Worm (Caenorhabditis elegans) whole organism, L1 larva: ENCODE data around the gene pcca-1.

Source experiments
- C04F5.9 ChIP-seq: sonication (generic microtip); optimal IDR thresholded peaks from 2 replicates; lab custom pipeline; 2016; ENCODE audit warnings: missing genetic modification characterization, missing compliant biosample characterization
- C16A3.4 ChIP-seq: fragments of 150-350 bp; optimal IDR thresholded peaks from 2 replicates; lab custom pipeline; 2014; ENCODE audit warnings: missing biosample characterization, missing genetic modification characterization
- C34B4.2 ChIP-seq: sonication (generic microtip); optimal IDR thresholded peaks from 2 replicates; lab custom pipeline; 2017; ENCODE audit warnings: mild to moderate bottlenecking, missing genetic modification characterization, missing compliant biosample characterization
- F16B12.6 ChIP-seq: fragments of 150-350 bp; optimal IDR thresholded peaks from 2 replicates; lab custom pipeline; 2014; ENCODE audit warnings: missing biosample characterization, missing genetic modification characterization
- aha-1 ChIP-seq: fragments of 150-350 bp; optimal IDR thresholded peaks from 2 replicates; lab custom pipeline; 2014; ENCODE audit warnings: missing biosample characterization, missing genetic modification characterization
- alr-1 ChIP-seq: fragments of 200-800 bp; sonication (Bioruptor generic); optimal IDR thresholded peaks from 2 replicates; lab custom pipeline; 2018; ENCODE audit warnings: borderline replicate concordance, mild to moderate bottlenecking, missing genetic modification characterization, missing compliant biosample characterization
- aly-2 ChIP-seq: fragments of 150-350 bp; optimal IDR thresholded peaks from 2 replicates; lab custom pipeline; 2014; ENCODE audit warnings: missing biosample characterization, missing genetic modification characterization
- ceh-63 ChIP-seq: fragments of 200-800 bp; sonication (Bioruptor generic); optimal IDR thresholded peaks from 2 replicates; lab custom pipeline; 2018; ENCODE audit warnings: mild to moderate bottlenecking, missing genetic modification characterization, missing compliant biosample characterization
- ceh-8 ChIP-seq: fragments of 200-800 bp; sonication (Bioruptor generic); optimal IDR thresholded peaks from 2 replicates; lab custom pipeline; 2018; ENCODE audit warnings: mild to moderate bottlenecking, missing genetic modification characterization, moderate library complexity, missing compliant biosample characterization
- ceh-82 ChIP-seq, 3 experiments: fragments of 150-350 bp in 1 of 3; sonication (generic microtip) in 2 of 3; optimal IDR thresholded peaks; 2 replicates each; lab custom pipeline; 2014 to 2017; ENCODE audit warnings: missing biosample characterization in 3 of 3, missing genetic modification characterization in 3 of 3
- ceh-88 ChIP-seq: fragments of 200-800 bp; sonication (Bioruptor generic); IDR thresholded peaks from 2 replicates; pipeline ENCODE4 v1.3.6; 2022; ENCODE audit warnings: missing genetic modification characterization, missing compliant biosample characterization
- ceh-90 ChIP-seq: sonication (generic microtip); optimal IDR thresholded peaks from 2 replicates; lab custom pipeline; 2016; ENCODE audit warnings: missing genetic modification characterization, missing compliant biosample characterization
- dpl-1 ChIP-seq, 3 experiments: fragments of 150-350 bp in 2 of 3; sonication (generic microtip) in 1 of 3; optimal IDR thresholded peaks; 2 replicates each; lab custom pipeline; 2014 to 2017; ENCODE audit warnings: missing biosample characterization in 3 of 3, missing genetic modification characterization in 3 of 3, missing genetic modification reagents in 3 of 3
- efl-1 ChIP-seq, 4 experiments: fragments of 150-350 bp; optimal IDR thresholded peaks in 3 of 4; peaks in 1 of 4; 1 replicate in 1 of 4; 2 replicates in 3 of 4; lab custom pipeline; 2014; ENCODE audit warnings: missing biosample characterization in 2 of 4, missing genetic modification characterization in 2 of 4, missing genetic modification reagents in 2 of 4
- efl-3 ChIP-seq: fragments of 200-800 bp; sonication (Bioruptor generic); optimal IDR thresholded peaks from 2 replicates; lab custom pipeline; 2018; ENCODE audit warnings: mild to moderate bottlenecking, missing genetic modification characterization, missing compliant biosample characterization
- elt-3 ChIP-seq, 6 experiments: fragments of 150-350 bp in 1 of 6; sonication (generic microtip); optimal IDR thresholded peaks; 2 replicates each; lab custom pipeline; 2017 to 2018; ENCODE audit warnings: missing biosample characterization in 6 of 6, missing genetic modification characterization in 6 of 6, inconsistent platforms in 1 of 6
- ets-5 ChIP-seq: fragments of 200-800 bp; sonication (Bioruptor generic); IDR thresholded peaks from 2 replicates; pipeline ENCODE4 v1.3.6; 2022; ENCODE audit warnings: missing genetic modification characterization, missing compliant biosample characterization
- fkh-10 ChIP-seq: sonication (generic microtip); optimal IDR thresholded peaks from 2 replicates; lab custom pipeline; 2017; ENCODE audit warnings: missing biosample characterization, missing genetic modification reagents, missing genetic modification characterization
- fkh-8 ChIP-seq: sonication (generic microtip); optimal IDR thresholded peaks from 2 replicates; lab custom pipeline; 2016; ENCODE audit warnings: mild to moderate bottlenecking, missing genetic modification characterization, missing compliant biosample characterization
- grh-1 ChIP-seq: fragments of 200-800 bp; sonication (Bioruptor generic); IDR thresholded peaks from 2 replicates; pipeline ENCODE4 v1.3.6; 2022; ENCODE audit warnings: missing genetic modification reagents, missing genetic modification characterization, missing compliant biosample characterization
- hlh-4 ChIP-seq: sonication (generic microtip); optimal IDR thresholded peaks from 2 replicates; lab custom pipeline; 2016; ENCODE audit warnings: mild to moderate bottlenecking, missing genetic modification characterization, missing compliant biosample characterization
- hpl-2 ChIP-seq: fragments of 150-350 bp; optimal IDR thresholded peaks from 2 replicates; lab custom pipeline; 2014; ENCODE audit warnings: missing biosample characterization, missing genetic modification reagents, missing genetic modification characterization
- irx-1 ChIP-seq: sonication (generic microtip); optimal IDR thresholded peaks from 2 replicates; lab custom pipeline; 2016; ENCODE audit warnings: missing genetic modification characterization, missing compliant biosample characterization
- isw-1 ChIP-seq: fragments of 200-800 bp; sonication (Bioruptor generic); IDR thresholded peaks from 2 replicates; pipeline ENCODE4 v1.3.6; 2022; ENCODE audit warnings: missing genetic modification characterization, missing compliant biosample characterization
- lin-15B ChIP-seq: fragments of 150-350 bp; sonication (generic microtip); optimal IDR thresholded peaks from 3 replicates; lab custom pipeline; 2014; ENCODE audit warnings: missing biosample characterization, missing genetic modification characterization
- lin-39 ChIP-seq: fragments of 150-350 bp; optimal IDR thresholded peaks from 2 replicates; lab custom pipeline; 2014; ENCODE audit warnings: missing biosample characterization, missing genetic modification reagents, missing genetic modification characterization
- lsy-2 ChIP-seq, 2 experiments: fragments of 150-350 bp; optimal IDR thresholded peaks; 2 replicates each; lab custom pipeline; 2014; ENCODE audit warnings: missing biosample characterization in 2 of 2, missing genetic modification characterization in 2 of 2
- mdl-1 ChIP-seq, 2 experiments: fragments of 150-350 bp; optimal IDR thresholded peaks; 2 replicates each; lab custom pipeline; 2014 to 2017; ENCODE audit warnings: missing biosample characterization in 2 of 2, missing genetic modification characterization in 2 of 2, inconsistent platforms in 1 of 2
- mep-1 ChIP-seq: fragments of 150-350 bp; optimal IDR thresholded peaks from 2 replicates; lab custom pipeline; 2014; ENCODE audit warnings: missing biosample characterization, missing genetic modification characterization
- nhr-12 ChIP-seq: sonication (generic microtip); optimal IDR thresholded peaks from 2 replicates; lab custom pipeline; 2017; ENCODE audit warnings: missing biosample characterization, missing genetic modification characterization
- nhr-19 ChIP-seq: fragments of 200-800 bp; sonication (Bioruptor generic); conservative IDR thresholded peaks from 2 replicates; pipeline ENCODE4 v1.3.6; 2022; ENCODE audit warnings: missing genetic modification characterization, missing compliant biosample characterization
- nhr-20 ChIP-seq: sonication (generic microtip); optimal IDR thresholded peaks from 2 replicates; lab custom pipeline; 2016; ENCODE audit warnings: mild to moderate bottlenecking, missing genetic modification characterization, missing compliant biosample characterization
- nhr-28 ChIP-seq: fragments of 150-350 bp; optimal IDR thresholded peaks from 2 replicates; lab custom pipeline; 2014; ENCODE audit warnings: missing biosample characterization, missing genetic modification characterization
- nhr-47 ChIP-seq: sonication (generic microtip); optimal IDR thresholded peaks from 2 replicates; lab custom pipeline; 2016; ENCODE audit warnings: mild to moderate bottlenecking, missing genetic modification characterization, moderate library complexity, missing compliant biosample characterization
- nhr-77 ChIP-seq: fragments of 150-350 bp; optimal IDR thresholded peaks from 2 replicates; lab custom pipeline; 2014; ENCODE audit warnings: missing biosample characterization, missing genetic modification characterization
- nhr-84 ChIP-seq: sonication (generic microtip); optimal IDR thresholded peaks from 2 replicates; lab custom pipeline; 2017; ENCODE audit warnings: missing biosample characterization, missing genetic modification characterization
- nhr-85 ChIP-seq: sonication (generic microtip); peaks from one replicate; lab custom pipeline; 2016; ENCODE audit warnings: missing genetic modification characterization, inconsistent platforms, missing compliant biosample characterization
- nhr-90 ChIP-seq: sonication (generic microtip); optimal IDR thresholded peaks from 2 replicates; lab custom pipeline; 2016; ENCODE audit warnings: mild to moderate bottlenecking, missing genetic modification characterization, missing compliant biosample characterization; ENCODE audit not compliant: poor library complexity
- pax-3 ChIP-seq: fragments of 200-800 bp; sonication (Bioruptor generic); optimal IDR thresholded peaks from 2 replicates; lab custom pipeline; 2018; ENCODE audit warnings: mild to moderate bottlenecking, missing genetic modification characterization, moderate library complexity, missing compliant biosample characterization
- rnt-1 ChIP-seq: sonication (generic microtip); optimal IDR thresholded peaks from 2 replicates; lab custom pipeline; 2016; ENCODE audit warnings: mild to moderate bottlenecking, missing genetic modification characterization, moderate library complexity, missing compliant biosample characterization
- snu-23 ChIP-seq: sonication (generic microtip); optimal IDR thresholded peaks from 2 replicates; lab custom pipeline; 2016; ENCODE audit warnings: missing genetic modification characterization, missing compliant biosample characterization
- sox-4 ChIP-seq: sonication (generic microtip); optimal IDR thresholded peaks from 2 replicates; lab custom pipeline; 2016; ENCODE audit warnings: missing genetic modification characterization, missing compliant biosample characterization
- sup-37 ChIP-seq: fragments of 200-800 bp; sonication (Bioruptor generic); optimal IDR thresholded peaks from 2 replicates; lab custom pipeline; 2018; ENCODE audit warnings: mild to moderate bottlenecking, missing genetic modification characterization, missing compliant biosample characterization
- swsn-7 ChIP-seq: sonication (generic microtip); optimal IDR thresholded peaks from 2 replicates; lab custom pipeline; 2016; ENCODE audit warnings: missing genetic modification characterization, missing compliant biosample characterization
- unc-130 ChIP-seq: fragments of 150-350 bp; optimal IDR thresholded peaks from 2 replicates; lab custom pipeline; 2017; ENCODE audit warnings: missing biosample characterization, missing genetic modification characterization, inconsistent platforms
- unc-86 ChIP-seq: sonication (generic microtip); optimal IDR thresholded peaks from 2 replicates; lab custom pipeline; 2016; ENCODE audit warnings: missing genetic modification characterization, missing compliant biosample characterization
- xbp-1 ChIP-seq: sonication (generic microtip); optimal IDR thresholded peaks from 2 replicates; lab custom pipeline; 2016; ENCODE audit warnings: missing genetic modification characterization, missing compliant biosample characterization
- zag-1 ChIP-seq: fragments of 150-350 bp; optimal IDR thresholded peaks from 2 replicates; lab custom pipeline; 2014; ENCODE audit warnings: missing biosample characterization, missing genetic modification characterization
- zip-4 ChIP-seq: fragments of 200-800 bp; sonication (Bioruptor generic); optimal IDR thresholded peaks from 2 replicates; lab custom pipeline; 2018; ENCODE audit warnings: mild to moderate bottlenecking, missing genetic modification characterization, moderate library complexity, missing compliant biosample characterization

Gene pcca-1

DNA sequence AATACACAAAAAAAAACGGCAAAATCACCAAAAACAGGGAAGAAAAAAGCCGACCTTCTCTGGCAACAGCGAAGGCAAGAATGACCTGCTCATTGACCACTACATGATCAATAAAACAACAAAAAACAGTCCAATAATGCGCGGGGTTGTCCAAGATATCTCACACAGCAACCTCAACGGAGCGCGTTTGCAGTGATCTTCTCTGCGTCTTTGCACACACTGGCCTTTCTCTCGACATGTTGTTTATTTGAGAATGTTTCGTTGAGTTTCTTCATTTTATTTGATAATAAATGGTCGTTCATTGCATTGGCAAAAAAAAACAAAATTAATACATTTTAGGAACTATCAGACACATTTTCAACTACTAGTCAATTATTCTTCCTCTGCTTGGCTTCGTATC is 842 bp upstream of the pcca-1 start (continued):
- TF ChIP-seq mdl-1 (tag; optimal IDR thresholded peaks at IDR 0.05; lab: Kevin White, UChicago) (peak in 1 of 2 experiments; percentile 30), grh-1 (GFP tag; lab: Robert Waterston, UW) (no peak), ceh-63 (no peak), dpl-1 (GFP tag; optimal IDR thresholded peaks at IDR 0.05; lab: Kevin White, UChicago) (peak in 2 of 3 experiments; percentile 36 to 43), lsy-2 (tag; optimal IDR thresholded peaks at IDR 0.05; lab: Kevin White, UChicago) (peak; percentile 11 to 43), nhr-85 (peak; percentile 91), fkh-8 (tag; lab: Kevin White, UChicago) (no peak), aly-2 (no peak), hlh-4 (tag; lab: Kevin White, UChicago) (no peak), efl-3 (GFP tag; lab: Kevin White, UChicago) (no peak), zip-4 (GFP tag; lab: Kevin White, UChicago) (no peak), nhr-12 (tag; lab: Kevin White, UChicago) (no peak), ceh-82 (tag; optimal IDR thresholded peaks at IDR 0.05; lab: Kevin White, UChicago) (peak in 1 of 3 experiments; percentile 35), nhr-47 (tag; lab: Kevin White, UChicago) (peak; percentile 11)

DNA sequence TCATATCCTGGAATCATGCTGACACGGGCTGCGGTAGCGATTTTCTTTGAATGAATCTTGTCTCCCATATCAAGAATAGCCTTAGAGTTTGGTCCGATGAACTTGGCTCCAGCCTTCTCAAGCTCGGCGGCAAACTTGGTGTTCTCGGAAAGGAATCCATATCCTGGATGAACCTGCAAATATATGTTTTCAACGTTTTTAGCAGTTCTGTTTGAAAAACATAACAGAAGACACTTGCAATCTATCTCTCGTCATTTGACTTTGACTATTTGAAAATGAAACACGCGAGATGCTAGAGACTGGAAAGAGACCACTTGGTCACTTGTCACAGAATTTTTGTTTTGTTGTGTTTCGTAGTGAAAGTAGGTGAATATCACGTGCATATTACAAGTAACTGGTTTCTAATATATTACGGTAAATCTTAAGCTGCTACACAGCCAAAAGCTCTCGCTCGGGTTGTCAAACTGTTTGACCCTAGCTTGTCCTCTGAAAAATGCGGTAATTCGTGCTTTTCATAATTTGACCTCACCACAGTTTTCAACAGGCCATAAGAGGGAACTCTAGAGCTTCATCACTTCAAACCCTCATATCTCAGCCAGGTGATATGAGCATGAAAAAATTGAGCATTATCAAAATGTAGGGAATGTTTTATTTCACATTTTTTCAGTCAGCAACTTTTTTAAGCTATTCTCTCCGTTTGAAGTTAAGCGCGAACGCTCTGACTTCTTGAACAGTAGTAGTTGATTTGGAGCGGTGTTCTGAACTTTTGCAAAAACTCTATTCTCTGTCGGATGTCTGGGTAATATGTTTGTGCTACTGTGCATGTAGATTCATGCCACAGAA is 974 bp downstream of the pcca-1 start:
- TF ChIP-seq nhr-90 (tag; lab: Kevin White, UChicago) (peak; percentile 36), aha-1 (tag; lab: Kevin White, UChicago) (no peak), sup-37 (GFP tag; lab: Kevin White, UChicago) (no peak), elt-3 (tag; optimal IDR thresholded peaks at IDR 0.05; lab: Kevin White, UChicago) (peak in 2 of 6 experiments; percentile 24 to 30), nhr-84 (tag; lab: Kevin White, UChicago) (no peak), C04F5.9 (tag; lab: Kevin White, UChicago) (no peak), sox-4 (tag; lab: Kevin White, UChicago) (no peak), nhr-28 (no peak), unc-86 (tag; lab: Kevin White, UChicago) (no peak), isw-1 (GFP tag; lab: Robert Waterston, UW) (no peak), unc-130 (peak; percentile 29), nhr-20 (peak; percentile 75), xbp-1 (tag; lab: Kevin White, UChicago) (no peak), nhr-77 (tag; lab: Kevin White, UChicago) (no peak), ets-5 (GFP tag; lab: Robert Waterston, UW) (no peak), ceh-8 (GFP tag; lab: Kevin White, UChicago) (no peak), snu-23 (GFP tag; lab: Kevin White, UChicago) (peak; percentile 74), lin-39 (tag; lab: Kevin White, UChicago) (no peak), pax-3 (tag; lab: Kevin White, UChicago) (no peak), fkh-8 (tag; lab: Kevin White, UChicago) (no peak), nhr-85 (no peak), rnt-1 (tag; lab: Kevin White, UChicago) (no peak), lin-15B (tag; lab: Kevin White, UChicago) (no peak), swsn-7 (tag; lab: Kevin White, UChicago) (peak; percentile 1), ceh-90 (tag; lab: Kevin White, UChicago) (no peak), F16B12.6 (no peak), nhr-47 (tag; lab: Kevin White, UChicago) (no peak), hpl-2 (no peak), ceh-88 (GFP tag; lab: Robert Waterston, UW) (no peak), ceh-63 (no peak), mep-1 (peak; percentile 17), efl-1 (optimal IDR thresholded peaks at IDR 0.05; lab: Kevin White, UChicago) (no peak), efl-1 (GFP tag; optimal IDR thresholded peaks at IDR 0.05 in 1 of 2; lab: Kevin White, UChicago) (peak in 1 of 2 experiments; percentile 91), fkh-10 (GFP tag; lab: Kevin White, UChicago) (no peak), irx-1 (no peak), zip-4 (GFP tag; lab: Kevin White, UChicago) (no peak), zag-1 (tag; lab: Kevin White, UChicago) (no peak), alr-1 (tag; lab: Kevin White, UChicago) (no peak), C16A3.4 (tag; lab: Kevin White, UChicago) (peak; percentile 7), C34B4.2 (tag; lab: Kevin White, UChicago) (no peak), nhr-19 (GFP tag; lab: Robert Waterston, UW) (peak; percentile 58)
